Worm (Caenorhabditis elegans) whole organism, late embryonic: Measurements from ENCODE around the gene T19D2.3.

Source experiments
- C38D4.7 ChIP-seq: fragments of 200-800 bp; sonication (Bioruptor generic); optimal IDR thresholded peaks from 2 replicates; lab custom pipeline; 2018; ENCODE audit warnings: mild to moderate bottlenecking, missing genetic modification characterization, moderate library complexity, missing compliant biosample characterization
- F13H6.1 ChIP-seq: sonication (generic microtip); optimal IDR thresholded peaks from 2 replicates; lab custom pipeline; 2016; ENCODE audit warnings: missing genetic modification characterization, missing compliant biosample characterization
- K09A11.1 ChIP-seq: sonication (generic microtip); optimal IDR thresholded peaks from 2 replicates; lab custom pipeline; 2017; ENCODE audit warnings: antibody characterized with exemption, mild to moderate bottlenecking, missing genetic modification characterization, missing compliant biosample characterization; ENCODE audit not compliant: insufficient read depth
- T23F11.4 ChIP-seq: fragments of 200-800 bp; sonication (Bioruptor generic); optimal IDR thresholded peaks from 2 replicates; lab custom pipeline; 2018; ENCODE audit warnings: mild to moderate bottlenecking, missing genetic modification characterization, missing compliant biosample characterization
- Y22D7AL.16 ChIP-seq: sonication (generic microtip); optimal IDR thresholded peaks from 2 replicates; lab custom pipeline; 2016; ENCODE audit warnings: missing genetic modification characterization, missing compliant biosample characterization
- ahr-1 ChIP-seq: sonication (generic microtip); optimal IDR thresholded peaks from 2 replicates; lab custom pipeline; 2016; ENCODE audit warnings: missing genetic modification characterization, missing compliant biosample characterization
- ceh-18 ChIP-seq: sonication (generic microtip); optimal IDR thresholded peaks from 2 replicates; lab custom pipeline; 2016; ENCODE audit warnings: missing genetic modification characterization, missing compliant biosample characterization
- ceh-19 ChIP-seq: fragments of 200-800 bp; sonication (Bioruptor generic); optimal IDR thresholded peaks from 2 replicates; lab custom pipeline; 2018; ENCODE audit warnings: mild to moderate bottlenecking, missing genetic modification characterization, missing compliant biosample characterization
- ceh-22 ChIP-seq: sonication (generic microtip); optimal IDR thresholded peaks from 2 replicates; lab custom pipeline; 2017; ENCODE audit warnings: missing biosample characterization, missing genetic modification characterization
- ceh-30 ChIP-seq: fragments of 150-350 bp; optimal IDR thresholded peaks from 2 replicates; lab custom pipeline; 2014; ENCODE audit warnings: missing biosample characterization, missing genetic modification characterization
- ceh-45 ChIP-seq: fragments of 200-800 bp; sonication (Bioruptor generic); IDR thresholded peaks from 2 replicates; pipeline ENCODE4 v1.3.6; 2022; ENCODE audit warnings: missing genetic modification reagents, missing genetic modification characterization, missing compliant biosample characterization
- ceh-48 ChIP-seq: sonication (generic microtip); optimal IDR thresholded peaks from 2 replicates; lab custom pipeline; 2016; ENCODE audit warnings: missing genetic modification characterization, inconsistent platforms, missing compliant biosample characterization
- ceh-6 ChIP-seq: fragments of 200-800 bp; sonication (Bioruptor generic); optimal IDR thresholded peaks from 2 replicates; lab custom pipeline; 2018; ENCODE audit warnings: mild to moderate bottlenecking, missing genetic modification characterization, missing compliant biosample characterization
- ceh-9 ChIP-seq: sonication (generic microtip); optimal IDR thresholded peaks from 2 replicates; lab custom pipeline; 2016; ENCODE audit warnings: mild to moderate bottlenecking, missing genetic modification characterization, inconsistent platforms, missing compliant biosample characterization
- dve-1 ChIP-seq: sonication (generic microtip); optimal IDR thresholded peaks from 2 replicates; lab custom pipeline; 2017; ENCODE audit warnings: antibody characterized with exemption, mild to moderate bottlenecking, missing genetic modification characterization, missing compliant biosample characterization
- elt-2 ChIP-seq: sonication (generic microtip); optimal IDR thresholded peaks from 2 replicates; lab custom pipeline; 2016; ENCODE audit warnings: missing genetic modification reagents, missing genetic modification characterization, missing compliant biosample characterization
- eyg-1 ChIP-seq: sonication (generic microtip); optimal IDR thresholded peaks from 2 replicates; lab custom pipeline; 2016; ENCODE audit warnings: missing genotype, missing genetic modification characterization, missing compliant biosample characterization
- fax-1 ChIP-seq: sonication (generic microtip); optimal IDR thresholded peaks from 2 replicates; lab custom pipeline; 2016; ENCODE audit warnings: missing genotype, missing genetic modification characterization, missing compliant biosample characterization
- gmeb-2 ChIP-seq: sonication (generic microtip); optimal IDR thresholded peaks from 2 replicates; lab custom pipeline; 2016; ENCODE audit warnings: missing genetic modification characterization, inconsistent platforms, missing compliant biosample characterization
- hlh-13 ChIP-seq: fragments of 200-800 bp; sonication (Bioruptor generic); optimal IDR thresholded peaks from 2 replicates; lab custom pipeline; 2018; ENCODE audit warnings: mild to moderate bottlenecking, missing genetic modification characterization, missing compliant biosample characterization
- hlh-15 ChIP-seq: sonication (generic microtip); optimal IDR thresholded peaks from 2 replicates; lab custom pipeline; 2016; ENCODE audit warnings: missing genetic modification characterization, missing compliant biosample characterization
- hlh-30 ChIP-seq: sonication (generic microtip); optimal IDR thresholded peaks from 2 replicates; lab custom pipeline; 2017; ENCODE audit warnings: antibody characterized with exemption, missing genetic modification characterization, missing compliant biosample characterization; ENCODE audit not compliant: insufficient read depth
- hlh-8 ChIP-seq: sonication (generic microtip); optimal IDR thresholded peaks from 2 replicates; lab custom pipeline; 2016; ENCODE audit warnings: missing genotype, missing genetic modification characterization, missing compliant biosample characterization
- lim-6 ChIP-seq: sonication (generic microtip); optimal IDR thresholded peaks from 2 replicates; lab custom pipeline; 2016; ENCODE audit warnings: missing genetic modification characterization, missing compliant biosample characterization
- madf-2 ChIP-seq: sonication (generic microtip); optimal IDR thresholded peaks from 2 replicates; lab custom pipeline; 2017; ENCODE audit warnings: missing genetic modification characterization, missing compliant biosample characterization
- mec-3 ChIP-seq: sonication (generic microtip); optimal IDR thresholded peaks from 2 replicates; lab custom pipeline; 2016; ENCODE audit warnings: borderline replicate concordance, missing genetic modification characterization, missing compliant biosample characterization
- nfya-1 ChIP-seq: sonication (generic microtip); optimal IDR thresholded peaks from 2 replicates; lab custom pipeline; 2017; ENCODE audit warnings: missing genetic modification characterization, mild to moderate bottlenecking, missing compliant biosample characterization, antibody characterized with exemption, moderate library complexity
- nhr-232 ChIP-seq: sonication (generic microtip); optimal IDR thresholded peaks from 2 replicates; lab custom pipeline; 2016; ENCODE audit warnings: missing genetic modification characterization, missing compliant biosample characterization
- npax-4 ChIP-seq: sonication (generic microtip); optimal IDR thresholded peaks from 2 replicates; lab custom pipeline; 2016; ENCODE audit warnings: missing genetic modification characterization, missing compliant biosample characterization
- pat-9 ChIP-seq: fragments of 200-800 bp; sonication (Bioruptor generic); optimal IDR thresholded peaks from 2 replicates; lab custom pipeline; 2018; ENCODE audit warnings: mild to moderate bottlenecking, missing genetic modification characterization, moderate library complexity, missing compliant biosample characterization
- pax-1 ChIP-seq: fragments of 150-350 bp; optimal IDR thresholded peaks from 2 replicates; lab custom pipeline; 2014; ENCODE audit warnings: missing biosample characterization, missing genetic modification characterization
- pha-2 ChIP-seq: sonication (generic microtip); optimal IDR thresholded peaks from 2 replicates; lab custom pipeline; 2017; ENCODE audit warnings: mild to moderate bottlenecking, missing genetic modification characterization, missing compliant biosample characterization
- pros-1 ChIP-seq: fragments of 150-350 bp; optimal IDR thresholded peaks from 2 replicates; lab custom pipeline; 2014; ENCODE audit warnings: missing biosample characterization, missing genetic modification reagents, missing genetic modification characterization
- sox-2 ChIP-seq: fragments of 200-800 bp; sonication (Bioruptor generic); IDR thresholded peaks from 2 replicates; pipeline ENCODE4 v1.3.6; 2022; ENCODE audit warnings: missing genetic modification reagents, missing genetic modification characterization, missing compliant biosample characterization
- sox-4 ChIP-seq: sonication (generic microtip); optimal IDR thresholded peaks from 2 replicates; lab custom pipeline; 2017; ENCODE audit warnings: mild to moderate bottlenecking, missing genetic modification characterization, inconsistent platforms, missing compliant biosample characterization
- ttx-3 ChIP-seq: sonication (generic microtip); optimal IDR thresholded peaks from 2 replicates; lab custom pipeline; 2016; ENCODE audit warnings: missing genetic modification reagents, missing genetic modification characterization, missing compliant biosample characterization
- unc-3 ChIP-seq, 2 experiments: fragments of 200-800 bp in 1 of 2; sonication (Bioruptor generic) in 1 of 2; sonication (generic microtip) in 1 of 2; conservative IDR thresholded peaks in 1 of 2; optimal IDR thresholded peaks in 1 of 2; 2 replicates each; pipeline versions ENCODE4 v1.3.6 to Lab custom; 2016 to 2022; ENCODE audit warnings: missing compliant biosample characterization in 2 of 2, missing genetic modification characterization in 2 of 2, missing genetic modification reagents in 1 of 2
- unc-42 ChIP-seq: sonication (generic microtip); optimal IDR thresholded peaks from 2 replicates; lab custom pipeline; 2016; ENCODE audit warnings: missing genotype, missing genetic modification characterization, missing compliant biosample characterization
- zip-5 ChIP-seq: sonication (generic microtip); optimal IDR thresholded peaks from 2 replicates; lab custom pipeline; 2016; ENCODE audit warnings: missing genetic modification characterization, missing compliant biosample characterization
- ztf-16 ChIP-seq: sonication (generic microtip); optimal IDR thresholded peaks from 2 replicates; lab custom pipeline; 2017; ENCODE audit warnings: missing genetic modification characterization, missing compliant biosample characterization

The T19D2.3 gene

DNA sequence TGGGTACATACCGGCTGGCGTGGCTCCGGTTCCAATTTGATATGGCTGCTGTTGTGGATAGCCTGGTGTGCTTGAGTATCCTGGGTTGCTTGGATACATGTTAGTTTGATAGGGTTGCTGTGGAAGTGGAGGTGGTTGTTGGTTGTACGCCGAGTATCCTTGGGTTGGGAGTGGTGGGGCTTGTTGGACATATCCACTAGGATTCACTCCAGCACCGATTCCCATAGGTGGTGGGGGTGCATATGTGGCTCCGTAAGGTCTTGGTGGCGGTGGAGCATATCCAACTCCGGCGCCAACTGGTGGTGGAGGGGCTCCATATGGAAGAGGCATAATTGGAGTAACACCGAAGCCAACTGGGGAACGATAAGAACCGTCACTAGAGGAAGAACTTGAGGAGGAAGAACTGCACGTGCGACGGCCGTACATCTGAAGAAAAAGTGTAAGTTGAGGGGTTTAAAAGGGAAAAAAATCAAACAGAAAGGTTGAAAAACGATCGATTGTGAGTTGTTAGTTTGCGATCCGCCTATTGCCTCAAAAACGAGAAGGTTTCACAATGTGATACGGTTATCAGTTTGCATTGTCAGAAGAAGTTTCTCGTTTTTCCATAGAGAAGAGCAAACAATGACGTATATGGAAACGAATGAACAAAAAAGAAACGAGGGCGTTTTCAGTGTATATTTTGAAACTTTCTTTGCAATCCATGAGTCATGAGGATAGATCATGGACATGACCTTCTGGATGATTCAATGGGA lies 29.3 kb downstream of the T19D2.3 start, which contains the start of gene C16B8.3:
TSS of gene C16B8.3 (minus strand) at position 426 of the 752 bp plus-strand sequence.
- TF ChIP-seq fax-1 (tag; lab: Kevin White, UChicago) (no peak), dve-1 (tag; lab: Kevin White, UChicago) (no peak), elt-2 (tag; lab: Kevin White, UChicago) (peak; percentile 28)

DNA sequence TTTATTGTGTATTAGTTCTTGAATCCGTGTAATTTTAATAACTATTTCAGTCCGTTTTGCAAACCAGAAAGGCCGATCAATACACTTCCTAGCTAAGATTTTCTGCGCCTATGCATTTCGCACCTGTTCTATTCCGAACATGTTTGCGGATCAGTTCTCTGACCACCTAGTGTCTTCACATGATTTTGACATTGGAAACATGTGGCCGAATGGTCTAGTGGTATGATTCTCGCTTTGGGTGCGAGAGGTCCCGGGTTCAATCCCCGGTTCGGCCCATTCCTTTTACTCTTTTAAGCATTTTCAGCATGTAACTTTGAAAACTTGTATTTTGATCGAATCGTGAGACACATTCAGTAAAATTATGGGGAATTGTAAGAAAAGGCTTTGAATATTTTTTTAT lies 30.3 kb downstream of the T19D2.3 start:
- TF ChIP-seq eyg-1 (tag; lab: Kevin White, UChicago) (no peak), hlh-15 (tag; lab: Kevin White, UChicago) (peak; percentile 21), unc-3 (GFP tag; conservative IDR thresholded peaks at IDR 0.05; lab: Robert Waterston, UW) (0 out of 2 replicates have a peak, but pooled peaks have one; percentile 24), unc-3 (tag; optimal IDR thresholded peaks at IDR 0.05; lab: Kevin White, UChicago) (no peak), ceh-18 (tag; lab: Kevin White, UChicago) (no peak), pha-2 (tag; lab: Kevin White, UChicago) (no peak), dve-1 (tag; lab: Kevin White, UChicago) (peak; percentile 6), pros-1 (no peak), pax-1 (tag; lab: Kevin White, UChicago) (no peak), madf-2 (tag; lab: Kevin White, UChicago) (peak; percentile 49), lim-6 (no peak), hlh-8 (tag; lab: Kevin White, UChicago) (no peak), gmeb-2 (tag; lab: Kevin White, UChicago) (peak; percentile 47), ceh-6 (peak; percentile 66), ceh-30 (tag; lab: Kevin White, UChicago) (no peak), mec-3 (tag; lab: Kevin White, UChicago) (no peak), T23F11.4 (GFP tag; lab: Kevin White, UChicago) (peak; percentile 17), ceh-9 (tag; lab: Kevin White, UChicago) (no peak), ztf-16 (tag; lab: Kevin White, UChicago) (no peak), zip-5 (tag; lab: Kevin White, UChicago) (no peak), nfya-1 (tag; lab: Kevin White, UChicago) (peak; percentile 16), ceh-45 (peak; percentile 67; the same call in 1 of the 2 replicates), ttx-3 (no peak), ceh-19 (GFP tag; lab: Kevin White, UChicago) (peak; percentile 50), hlh-13 (GFP tag; lab: Kevin White, UChicago) (peak; percentile 19), sox-4 (tag; lab: Kevin White, UChicago) (peak; percentile 38), K09A11.1 (tag; lab: Kevin White, UChicago) (no peak), hlh-30 (tag; lab: Kevin White, UChicago) (peak; percentile 47), ahr-1 (peak; percentile 4), sox-2 (GFP tag; lab: Robert Waterston, UW) (no peak), Y22D7AL.16 (tag; lab: Kevin White, UChicago) (peak; percentile 54), C38D4.7 (GFP tag; lab: Kevin White, UChicago) (no peak), elt-2 (tag; lab: Kevin White, UChicago) (no peak), nhr-232 (tag; lab: Kevin White, UChicago) (no peak), unc-42 (tag; lab: Kevin White, UChicago) (no peak), ceh-48 (tag; lab: Kevin White, UChicago) (peak; percentile 15), npax-4 (tag; lab: Kevin White, UChicago) (no peak), pat-9 (tag; lab: Kevin White, UChicago) (no peak), ceh-22 (no peak), F13H6.1 (tag; lab: Kevin White, UChicago) (no peak)
- TF ChIP-seq, all 69 proteins: peak for 16
